Fruit fly (Drosophila melanogaster) whole organism, embryonic: ENCODE measurements around the gene Gga.

ENCODE experiments used
- CG1602 ChIP-seq: fragments of 200-800 bp; sonication (Bioruptor generic); optimal IDR thresholded peaks from 3 replicates; lab custom pipeline; 2016; ENCODE audit warnings: missing biosample characterization, missing genetic modification characterization
- CG2199 ChIP-seq: fragments of 200-800 bp; sonication (Bioruptor generic); IDR thresholded peaks from 3 replicates; pipeline ENCODE4 v1.3.6; 2022; ENCODE audit warnings: missing biosample characterization, missing genetic modification characterization
- CG31441 ChIP-seq: fragments of 200-800 bp; sonication (Bioruptor generic); IDR thresholded peaks from 2 replicates; pipeline ENCODE4 v1.3.6; 2022; ENCODE audit warnings: missing biosample characterization, missing genetic modification characterization
- emc ChIP-seq: fragments of 200-800 bp; sonication (Bioruptor generic); optimal IDR thresholded peaks from 2 replicates; lab custom pipeline; 2016; ENCODE audit warnings: missing biosample characterization, missing genetic modification characterization
- slou ChIP-seq: fragments of 200-800 bp; sonication (Bioruptor generic); optimal IDR thresholded peaks from 3 replicates; lab custom pipeline; 2016; ENCODE audit warnings: missing biosample characterization, missing genetic modification characterization
- yki ChIP-seq: fragments of >200 bp; optimal IDR thresholded peaks from 3 replicates; lab custom pipeline; 2018

DNA sequence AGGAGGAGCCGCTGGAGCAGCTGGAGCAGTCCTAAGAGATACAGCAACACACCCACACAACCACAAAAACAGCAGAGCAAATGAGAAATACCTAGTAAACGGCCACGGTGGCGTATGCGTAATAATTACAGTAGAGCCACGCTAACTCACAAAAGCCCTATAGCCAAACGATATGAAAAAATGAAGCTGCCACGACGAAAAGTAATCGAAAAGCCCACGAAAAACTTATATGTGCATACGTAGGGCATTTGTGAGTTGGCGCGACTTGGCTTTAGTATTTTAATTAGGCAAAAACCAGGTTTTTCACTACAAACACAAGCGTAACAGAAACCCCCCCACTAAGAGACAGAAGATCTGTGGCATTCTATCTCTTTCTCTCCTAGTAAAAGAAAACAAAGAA, 12.9 kb upstream of the Gga start:
- TF ChIP-seq slou: no peak
- TF ChIP-seq CG31441 (GFP tag; lab: Robert Waterston, UW): no peak
- no peak for TF ChIP-seq CG2199 (GFP tag; lab: Robert Waterston, UW)
- TF ChIP-seq emc (GFP tag; lab: Kevin White, UChicago): no peak
- no peak for TF ChIP-seq CG1602
- TF ChIP-seq yki (lab: Kevin White, UChicago): no peak
